Worm (Caenorhabditis elegans) whole organism, mixed stage, embryonic: Measurements from ENCODE around the gene fut-4.

Source experiments
- blmp-1 ChIP-seq: fragments of 150-350 bp; optimal IDR thresholded peaks from 2 replicates; lab custom pipeline; 2014; ENCODE audit warnings: missing biosample characterization, missing genetic modification characterization
- ceh-39 ChIP-seq: fragments of 150-350 bp; optimal IDR thresholded peaks from 2 replicates; lab custom pipeline; 2014; ENCODE audit warnings: missing biosample characterization, missing genetic modification characterization
- ceh-43 ChIP-seq: fragments of 200-800 bp; sonication (Bioruptor generic); optimal IDR thresholded peaks from 2 replicates; lab custom pipeline; 2018; ENCODE audit warnings: mild to moderate bottlenecking, missing genetic modification characterization, moderate library complexity, missing compliant biosample characterization
- cnd-1 ChIP-seq: fragments of 200-800 bp; sonication (Bioruptor generic); optimal IDR thresholded peaks from 2 replicates; lab custom pipeline; 2018; ENCODE audit warnings: mild to moderate bottlenecking, missing genetic modification characterization, missing compliant biosample characterization
- elt-1 ChIP-seq: sonication (generic microtip); optimal IDR thresholded peaks from 2 replicates; lab custom pipeline; 2017; ENCODE audit warnings: missing genetic modification characterization, mild to moderate bottlenecking, missing compliant biosample characterization, antibody characterized with exemption, moderate library complexity, borderline replicate concordance; ENCODE audit not compliant: insufficient read depth
- elt-3 ChIP-seq: fragments of 150-350 bp; optimal IDR thresholded peaks from 2 replicates; lab custom pipeline; 2014; ENCODE audit warnings: missing biosample characterization, missing genetic modification characterization
- ham-2 ChIP-seq: fragments of 200-800 bp; sonication (Bioruptor generic); optimal IDR thresholded peaks from 2 replicates; lab custom pipeline; 2018; ENCODE audit warnings: mild to moderate bottlenecking, missing genetic modification characterization, missing compliant biosample characterization
- hlh-1 ChIP-seq: fragments of 150-350 bp; optimal IDR thresholded peaks from 2 replicates; lab custom pipeline; 2014; ENCODE audit warnings: missing biosample characterization, missing genetic modification reagents, missing genetic modification characterization
- mab-5 ChIP-seq: fragments of 150-350 bp; optimal IDR thresholded peaks from 2 replicates; lab custom pipeline; 2014; ENCODE audit warnings: missing biosample characterization, missing genetic modification characterization
- mep-1 ChIP-seq: fragments of 150-350 bp; optimal IDR thresholded peaks from 2 replicates; lab custom pipeline; 2017; ENCODE audit warnings: missing biosample characterization, missing genetic modification reagents, missing genetic modification characterization, inconsistent platforms
- mls-2 ChIP-seq: sonication (generic microtip); optimal IDR thresholded peaks from 2 replicates; lab custom pipeline; 2016; ENCODE audit warnings: mild to moderate bottlenecking, missing genetic modification characterization, moderate library complexity, missing compliant biosample characterization
- nhr-2 ChIP-seq: fragments of 150-350 bp; optimal IDR thresholded peaks from 2 replicates; lab custom pipeline; 2014; ENCODE audit warnings: missing biosample characterization, missing genetic modification characterization
- nhr-28 ChIP-seq: fragments of 150-350 bp; optimal IDR thresholded peaks from 2 replicates; lab custom pipeline; 2014; ENCODE audit warnings: missing biosample characterization, missing genetic modification characterization
- zip-8 ChIP-seq: fragments of 150-350 bp; optimal IDR thresholded peaks from 2 replicates; lab custom pipeline; 2014; ENCODE audit warnings: missing biosample characterization, missing genetic modification characterization

Gene fut-4

DNA sequence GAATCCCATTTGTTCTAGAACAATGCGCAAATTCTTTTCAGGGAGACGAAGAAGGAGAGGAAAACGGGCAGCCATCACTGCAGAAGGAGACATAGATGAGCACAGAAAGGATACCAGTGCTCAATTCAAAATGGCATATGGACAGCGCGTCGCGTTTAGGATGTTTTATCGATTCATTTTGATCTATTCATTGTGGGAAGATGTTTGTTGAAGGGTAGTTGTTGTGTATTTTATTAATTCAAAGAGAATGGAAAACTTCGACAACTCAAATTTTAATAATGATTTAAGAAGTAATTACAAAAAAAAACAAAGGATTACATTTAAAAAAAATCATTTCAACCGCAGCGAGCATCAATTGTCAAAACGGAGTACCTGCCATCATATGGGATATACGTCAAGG lies 50.2 kb downstream of the fut-4 start, which contains the start of gene sdz-10:
TSS of gene sdz-10 (minus strand) at position 101 of the 400 bp plus-strand sequence.
- TF ChIP-seq nhr-2 (no peak), zip-8 (tag; lab: Kevin White, UChicago) (no peak), ceh-39 (tag; lab: Kevin White, UChicago) (peak; percentile 18)
- TF ChIP-seq, all 35 proteins: peak for 1

DNA sequence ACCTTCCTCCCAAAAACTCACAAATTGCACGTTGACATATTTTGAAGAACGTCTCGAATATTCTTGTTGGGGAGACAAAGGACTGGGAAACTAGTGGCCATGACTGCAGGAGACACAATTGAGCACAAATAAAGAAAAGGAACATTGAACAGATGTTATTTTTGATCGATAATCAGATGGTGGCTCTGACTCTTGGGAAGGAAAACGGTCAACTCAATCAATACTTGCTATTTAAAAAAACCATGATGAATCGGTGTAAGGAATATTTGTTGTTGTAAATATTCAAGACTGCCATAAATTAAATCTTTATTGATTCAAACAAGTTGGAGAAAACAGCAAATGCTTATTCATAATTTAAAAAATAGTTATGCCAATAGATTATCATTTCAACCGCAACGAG lies 51.5 kb downstream of the fut-4 start, which contains the start of gene fbxb-105:
TSS of gene fbxb-105 (minus strand) at position 101 of the 400 bp plus-strand sequence.
- no peak for TF ChIP-seq mls-2 (tag; lab: Kevin White, UChicago)
- no peak for TF ChIP-seq nhr-28
- TF ChIP-seq ceh-39 (tag; lab: Kevin White, UChicago): peak; percentile 38
- TF ChIP-seq ceh-43 (GFP tag; lab: Kevin White, UChicago): no peak
- no peak for TF ChIP-seq elt-1 (tag; lab: Kevin White, UChicago)
- no peak for TF ChIP-seq mep-1 (tag; lab: Kevin White, UChicago)
- no peak for TF ChIP-seq blmp-1
- no peak for TF ChIP-seq elt-3
- TF ChIP-seq cnd-1 (tag; lab: Kevin White, UChicago): peak; percentile 59
- TF ChIP-seq ham-2: no peak
- no peak for TF ChIP-seq mab-5 (tag; lab: Kevin White, UChicago)
- TF ChIP-seq hlh-1 (tag; lab: Kevin White, UChicago): no peak
